Worm (Caenorhabditis elegans) whole organism, mixed stage, embryonic: ENCODE measurements around the gene fask-1.

Experiments used
- M03D4.4 ChIP-seq: sonication (generic microtip); optimal IDR thresholded peaks from 2 replicates; lab custom pipeline; 2017; ENCODE audit warnings: mild to moderate bottlenecking, missing genetic modification characterization, missing compliant biosample characterization
- ces-1 ChIP-seq: fragments of 150-350 bp; optimal IDR thresholded peaks from 2 replicates; lab custom pipeline; 2014; ENCODE audit warnings: missing biosample characterization, missing genetic modification reagents, missing genetic modification characterization
- lin-32 ChIP-seq: fragments of 200-800 bp; sonication (Bioruptor generic); optimal IDR thresholded peaks from 2 replicates; lab custom pipeline; 2018; ENCODE audit warnings: mild to moderate bottlenecking, missing genetic modification characterization, missing compliant biosample characterization
- mab-5 ChIP-seq: fragments of 150-350 bp; optimal IDR thresholded peaks from 2 replicates; lab custom pipeline; 2014; ENCODE audit warnings: missing biosample characterization, missing genetic modification characterization
- nhr-2 ChIP-seq: fragments of 150-350 bp; optimal IDR thresholded peaks from 2 replicates; lab custom pipeline; 2014; ENCODE audit warnings: missing biosample characterization, missing genetic modification characterization
- nhr-237 ChIP-seq: fragments of 150-350 bp; optimal IDR thresholded peaks from 2 replicates; lab custom pipeline; 2014; ENCODE audit warnings: missing biosample characterization, missing genetic modification characterization
- sem-2 ChIP-seq: fragments of 200-800 bp; sonication (Bioruptor generic); optimal IDR thresholded peaks from 2 replicates; lab custom pipeline; 2018; ENCODE audit warnings: mild to moderate bottlenecking, missing genetic modification characterization, missing compliant biosample characterization
- snpc-4 ChIP-seq: fragments of 150-350 bp; optimal IDR thresholded peaks from 2 replicates; lab custom pipeline; 2014; ENCODE audit warnings: missing biosample characterization, missing genetic modification characterization
- unc-120 ChIP-seq: sonication (generic microtip); optimal IDR thresholded peaks from 2 replicates; lab custom pipeline; 2017; ENCODE audit warnings: missing genetic modification characterization, missing compliant biosample characterization; ENCODE audit not compliant: poor library complexity, severe bottlenecking
- zip-8 ChIP-seq: fragments of 150-350 bp; optimal IDR thresholded peaks from 2 replicates; lab custom pipeline; 2014; ENCODE audit warnings: missing biosample characterization, missing genetic modification characterization

The fask-1 gene

ce11 chrIV:13149276-13149675, 48.8 kb downstream of the fask-1 start, which contains the start of gene nlp-79:
TSS of gene nlp-79 (plus strand) at chrIV:13149576.
- TF ChIP-seq snpc-4 (tag; lab: Kevin White, UChicago) (no peak), zip-8 (no peak), M03D4.4 (no peak), nhr-237 (tag; lab: Kevin White, UChicago) (no peak), nhr-2 (tag; lab: Kevin White, UChicago) (no peak), ces-1 (GFP tag; lab: Kevin White, UChicago) (no peak), sem-2 (no peak), mab-5 (tag; lab: Kevin White, UChicago) (no peak), unc-120 (tag; lab: Kevin White, UChicago) (no peak), lin-32 (GFP tag; lab: Kevin White, UChicago) (no peak)
